Worm (Caenorhabditis elegans): ENCODE results near the gene znf-593.

The znf-593 gene

ce11 chrIII:11920187-11920785 is 1.8 kb upstream of the znf-593 start, which contains the start of the genes ccf-1 and trap-4 (continued):
- TF ChIP-seq rbr-2 (tag; optimal IDR thresholded peaks at IDR 0.05) (peak; percentile 39), fkh-10 (GFP tag; optimal IDR thresholded peaks at IDR 0.05) (no peak), nhr-237 (tag; optimal IDR thresholded peaks at IDR 0.05) (no peak), gei-8 (GFP tag; optimal IDR thresholded peaks at IDR 0.05) (no peak), daf-12 (tag; optimal IDR thresholded peaks at IDR 0.05) (no peak), hlh-11 (tag; optimal IDR thresholded peaks at IDR 0.05) (peak; percentile 51), lin-1 (GFP tag; IDR thresholded peaks at IDR 0.05) (no peak), zfp-3 (GFP tag; conservative IDR thresholded peaks at IDR 0.05) (no peak), nhr-41 (GFP tag; IDR thresholded peaks at IDR 0.05) (no peak), mdl-1 (tag; optimal IDR thresholded peaks at IDR 0.05) (no peak), madf-5 (GFP tag; IDR thresholded peaks at IDR 0.05) (no peak), Y75B8A.6 (GFP tag; IDR thresholded peaks at IDR 0.05) (no peak), F10B5.3 (tag; optimal IDR thresholded peaks at IDR 0.05) (no peak), daf-19 (GFP tag; conservative IDR thresholded peaks at IDR 0.05) (no peak), nhr-48 (tag; optimal IDR thresholded peaks at IDR 0.05) (no peak), tag-97 (GFP tag; IDR thresholded peaks at IDR 0.05) (no peak), nhr-77 (tag; optimal IDR thresholded peaks at IDR 0.05) (peak; percentile 11), ceh-44 (GFP tag; IDR thresholded peaks at IDR 0.05) (no peak), unc-39 (tag; optimal IDR thresholded peaks at IDR 0.05) (no peak), lin-15B (tag; optimal IDR thresholded peaks at IDR 0.05) (no peak), dmd-6 (GFP tag; IDR thresholded peaks at IDR 0.05) (no peak), hif-1 (tag; optimal IDR thresholded peaks at IDR 0.05) (peak in 1 of 2 experiments; percentile 45), spr-1 (tag; optimal IDR thresholded peaks at IDR 0.05) (no peak), spr-3 (GFP tag; optimal IDR thresholded peaks at IDR 0.05) (no peak), set-16 (GFP tag; IDR thresholded peaks at IDR 0.05) (no peak), lim-7 (GFP tag; IDR thresholded peaks at IDR 0.05) (no peak), ztf-11 (tag; optimal IDR thresholded peaks at IDR 0.05) (no peak), ceh-20 (GFP tag; IDR thresholded peaks at IDR 0.05) (no peak), nhr-11 (tag; optimal IDR thresholded peaks at IDR 0.05) (no peak), arid-1 (GFP tag; conservative IDR thresholded peaks at IDR 0.05) (no peak), fos-1 (tag; optimal IDR thresholded peaks at IDR 0.05) (no peak), lin-38 (GFP tag; IDR thresholded peaks at IDR 0.05) (peak; percentile 55), tra-1 (GFP tag; IDR thresholded peaks at IDR 0.05) (no peak), ceh-28 (tag; optimal IDR thresholded peaks at IDR 0.05) (no peak), nhr-10 (tag; optimal IDR thresholded peaks at IDR 0.05) (no peak), Y105C5A.15 (GFP tag; IDR thresholded peaks at IDR 0.05) (no peak), lin-39 (tag; optimal IDR thresholded peaks at IDR 0.05) (no peak), mxl-3 (GFP tag; optimal IDR thresholded peaks at IDR 0.05) (no peak), R02D3.7 (tag; optimal IDR thresholded peaks at IDR 0.05) (no peak), ZK337.2 (GFP tag; IDR thresholded peaks at IDR 0.05) (no peak), F49E8.2 (tag; optimal IDR thresholded peaks at IDR 0.05; ENCODE audit: borderline replicate concordance) (no peak), unc-62 (GFP tag; optimal IDR thresholded peaks at IDR 0.05 in 1 of 2) (peak in 1 of 2 experiments; percentile 8), unc-62 (tag; optimal IDR thresholded peaks at IDR 0.05) (no peak), lir-3 (tag; optimal IDR thresholded peaks at IDR 0.05) (no peak), skn-1 (tag; optimal IDR thresholded peaks at IDR 0.05) (no peak), dpl-1 (GFP tag; optimal IDR thresholded peaks at IDR 0.05) (peak; percentile 72), T20F7.1 (GFP tag; optimal IDR thresholded peaks at IDR 0.05) (no peak), egl-27 (tag; optimal IDR thresholded peaks at IDR 0.05) (no peak), zip-11 (GFP tag; IDR thresholded peaks at IDR 0.05) (no peak), nhr-76 (tag; optimal IDR thresholded peaks at IDR 0.05) (no peak), sdz-12 (GFP tag; optimal IDR thresholded peaks at IDR 0.05) (no peak), unc-130 (GFP tag; optimal IDR thresholded peaks at IDR 0.05) (no peak), F44E2.7 (GFP tag; IDR thresholded peaks at IDR 0.05) (no peak)
